Fruit fly (Drosophila melanogaster): ENCODE results near the gene glo.

Gene glo

dm6 chr3R:11771492-11771891 lies 47.7 kb downstream of the glo start:
- TF ChIP-seq D1 (tag; optimal IDR thresholded peaks at IDR 0.05), result no peak
- no peak for TF ChIP-seq Snoo (tag; optimal IDR thresholded peaks at IDR 0.05)
- no peak for TF ChIP-seq CG10348 (GFP tag; IDR thresholded peaks at IDR 0.05)
- no peak for TF ChIP-seq CG4496 (GFP tag; IDR thresholded peaks at IDR 0.05)
- TF ChIP-seq CG12605 (GFP tag; IDR thresholded peaks at IDR 0.05), result no peak
- TF ChIP-seq CG34367 (tag; optimal IDR thresholded peaks at IDR 0.05), result no peak
- no peak for TF ChIP-seq rn (GFP tag; IDR thresholded peaks at IDR 0.05)
- TF ChIP-seq CG15710 (tag; optimal IDR thresholded peaks at IDR 0.05), result no peak
- TF ChIP-seq EcR (GFP tag; optimal IDR thresholded peaks at IDR 0.05), result no peak
- TF ChIP-seq Pif1A (GFP tag; optimal IDR thresholded peaks at IDR 0.05), result no peak
- TF ChIP-seq gl (tag; optimal IDR thresholded peaks at IDR 0.05), result no peak

dm6 chr3R:11770733-11771132 lies 48.5 kb downstream of the glo start:
- TF ChIP-seq CG34367 (tag; optimal IDR thresholded peaks at IDR 0.05) (no peak), CG32121 (GFP tag; IDR thresholded peaks at IDR 0.05) (no peak), CG17806 (tag; optimal IDR thresholded peaks at IDR 0.05) (no peak), CG15710 (tag; optimal IDR thresholded peaks at IDR 0.05) (no peak)

All from whole organism, pupa.